Worm (Caenorhabditis elegans) whole organism, L4/young adult: Measurements from ENCODE around the gene Y48A6C.8.

Source experiments
- W03F9.2 ChIP-seq: fragments of 150-350 bp; optimal IDR thresholded peaks from 2 replicates; lab custom pipeline; 2014; ENCODE audit warnings: missing biosample characterization, missing genetic modification characterization
- dao-5 ChIP-seq: sonication (generic microtip); optimal IDR thresholded peaks from 2 replicates; lab custom pipeline; 2016; ENCODE audit warnings: missing genotype, missing genetic modification characterization, moderate library complexity, missing compliant biosample characterization
- him-1 ChIP-seq: sonication (generic microtip); optimal IDR thresholded peaks from 2 replicates; lab custom pipeline; 2016; ENCODE audit warnings: missing genotype, missing genetic modification reagents, missing genetic modification characterization, missing compliant biosample characterization

DNA sequence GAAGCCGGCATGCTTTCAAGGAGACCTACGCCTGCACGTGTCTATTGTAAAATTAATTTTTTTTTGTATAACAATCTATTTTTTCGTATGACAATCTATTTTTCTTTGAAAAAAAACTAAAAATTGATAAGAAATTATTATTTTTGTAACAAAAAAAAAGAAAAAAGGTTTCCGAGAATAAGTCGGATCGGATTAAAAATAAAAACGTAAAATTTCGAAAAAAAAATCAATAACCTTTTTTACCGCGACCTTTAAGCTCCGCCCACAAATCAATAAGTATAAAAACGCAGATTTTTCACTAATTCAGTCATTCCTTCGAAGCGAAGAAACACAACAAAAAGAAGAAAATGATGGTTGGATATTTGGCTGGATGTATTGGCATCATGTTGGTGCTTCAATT, 48.0 kb downstream of the Y48A6C.8 start, which contains the start of gene W09D6.4:
- TF ChIP-seq him-1 (no peak), W03F9.2 (tag; lab: Kevin White, UChicago) (no peak), dao-5 (tag; lab: Kevin White, UChicago) (no peak)
